Fruit fly (Drosophila melanogaster) whole organism, embryonic: ENCODE data around the gene CG43672.

ENCODE experiments used
- Asciz ChIP-seq: fragments of 200-800 bp; sonication (Bioruptor generic); optimal IDR thresholded peaks from 2 replicates; lab custom pipeline; 2017; ENCODE audit warnings: missing biosample characterization, mild to moderate bottlenecking, missing genetic modification characterization, missing genetic modification reagents
- Atf3 ChIP-seq: fragments of 200-800 bp; sonication (Bioruptor generic); optimal IDR thresholded peaks from 3 replicates; lab custom pipeline; 2016; ENCODE audit warnings: missing biosample characterization, missing genetic modification characterization
- Bdp1 ChIP-seq: fragments of 200-800 bp; sonication (Bioruptor generic); optimal IDR thresholded peaks from 3 replicates; lab custom pipeline; 2016; ENCODE audit warnings: missing biosample characterization, missing genetic modification characterization
- Bteb2 ChIP-seq: fragments of 200-800 bp; sonication (Bioruptor generic); optimal IDR thresholded peaks from 2 replicates; lab custom pipeline; 2016; ENCODE audit warnings: missing biosample characterization, missing genetic modification characterization
- CG11398 ChIP-seq: fragments of 200-800 bp; sonication (Bioruptor generic); optimal IDR thresholded peaks from 2 replicates; lab custom pipeline; 2016; ENCODE audit warnings: missing biosample characterization, missing genetic modification characterization
- CG12744 ChIP-seq: fragments of 200-800 bp; sonication (Bioruptor generic); optimal IDR thresholded peaks from 2 replicates; lab custom pipeline; 2016; ENCODE audit warnings: missing biosample characterization, missing genetic modification characterization
- CG13296 ChIP-seq: fragments of 200-800 bp; sonication (Bioruptor generic); optimal IDR thresholded peaks from 3 replicates; lab custom pipeline; 2018; ENCODE audit warnings: missing biosample characterization, mild to moderate bottlenecking, missing genetic modification characterization
- CG14014 ChIP-seq: fragments of 200-800 bp; sonication (Bioruptor generic); IDR thresholded peaks from 2 replicates; pipeline ENCODE4 v1.3.6; 2022; ENCODE audit warnings: missing biosample characterization, missing genetic modification characterization
- CG15514 ChIP-seq: fragments of 200-800 bp; sonication (Bioruptor generic); optimal IDR thresholded peaks from 3 replicates; lab custom pipeline; 2017; ENCODE audit warnings: missing biosample characterization, missing genetic modification characterization, mild to moderate bottlenecking, moderate library complexity, missing genetic modification reagents
- CG15601 ChIP-seq: fragments of 200-800 bp; sonication (Bioruptor generic); optimal IDR thresholded peaks from 3 replicates; lab custom pipeline; 2019; ENCODE audit warnings: missing biosample characterization, mild to moderate bottlenecking, missing genetic modification characterization, moderate library complexity
- CG1602 ChIP-seq: fragments of 200-800 bp; sonication (Bioruptor generic); optimal IDR thresholded peaks from 3 replicates; lab custom pipeline; 2016; ENCODE audit warnings: missing biosample characterization, missing genetic modification characterization
- CG17829 ChIP-seq: fragments of 200-800 bp; optimal IDR thresholded peaks from 2 replicates; lab custom pipeline; 2019; ENCODE audit warnings: missing biosample characterization, mild to moderate bottlenecking, missing genetic modification characterization, moderate library complexity
- CG18262 ChIP-seq: fragments of 200-800 bp; optimal IDR thresholded peaks from 3 replicates; lab custom pipeline; 2019; ENCODE audit warnings: missing biosample characterization, mild to moderate bottlenecking, missing genetic modification characterization, moderate library complexity
- CG18599 ChIP-seq: fragments of 200-800 bp; sonication (Bioruptor generic); optimal IDR thresholded peaks from 3 replicates; lab custom pipeline; 2017; ENCODE audit warnings: missing biosample characterization, missing genetic modification characterization, mild to moderate bottlenecking, moderate library complexity, missing genetic modification reagents
- CG18764 ChIP-seq: fragments of 200-800 bp; sonication (Bioruptor generic); optimal IDR thresholded peaks from 3 replicates; lab custom pipeline; 2016; ENCODE audit warnings: missing biosample characterization, missing genetic modification characterization
- CG2712 ChIP-seq: fragments of 200-800 bp; optimal IDR thresholded peaks from 3 replicates; lab custom pipeline; 2019; ENCODE audit warnings: missing biosample characterization, mild to moderate bottlenecking, missing genetic modification characterization, moderate library complexity
- CG30431 ChIP-seq: fragments of 200-800 bp; sonication (Bioruptor generic); optimal IDR thresholded peaks from 2 replicates; lab custom pipeline; 2017; ENCODE audit warnings: missing biosample characterization, missing genetic modification characterization
- CG31388 ChIP-seq: fragments of 200-800 bp; sonication (Bioruptor generic); optimal IDR thresholded peaks from 2 replicates; lab custom pipeline; 2016; ENCODE audit warnings: missing biosample characterization, missing genetic modification characterization
- CG3838 ChIP-seq: fragments of 200-800 bp; sonication (Bioruptor generic); optimal IDR thresholded peaks from 3 replicates; lab custom pipeline; 2016; ENCODE audit warnings: missing biosample characterization, missing genetic modification characterization
- CG3995 ChIP-seq: fragments of 200-800 bp; sonication (Bioruptor generic); optimal IDR thresholded peaks from 3 replicates; lab custom pipeline; 2016; ENCODE audit warnings: missing biosample characterization, missing genetic modification characterization
- CG4707 ChIP-seq: fragments of 200-800 bp; sonication (Bioruptor generic); optimal IDR thresholded peaks from 2 replicates; lab custom pipeline; 2018; ENCODE audit warnings: missing biosample characterization, mild to moderate bottlenecking, missing genetic modification characterization, moderate library complexity
- CG6272 ChIP-seq: fragments of 200-800 bp; sonication (Bioruptor generic); IDR thresholded peaks from 2 replicates; pipeline ENCODE4 v1.3.6; 2022; ENCODE audit warnings: missing biosample characterization, missing genetic modification characterization
- CG7786 ChIP-seq: fragments of 200-800 bp; sonication (Bioruptor generic); optimal IDR thresholded peaks from 2 replicates; lab custom pipeline; 2016; ENCODE audit warnings: missing biosample characterization, missing genetic modification characterization
- CG9437 ChIP-seq: fragments of 200-800 bp; sonication (Bioruptor generic); optimal IDR thresholded peaks from 2 replicates; lab custom pipeline; 2018; ENCODE audit warnings: missing biosample characterization, mild to moderate bottlenecking, missing genetic modification characterization
- Camta ChIP-seq: fragments of 200-800 bp; sonication (Bioruptor generic); optimal IDR thresholded peaks from 2 replicates; lab custom pipeline; 2016; ENCODE audit warnings: missing biosample characterization, missing genetic modification characterization
- Dp ChIP-seq: fragments of 200-800 bp; sonication (Bioruptor generic); optimal IDR thresholded peaks from 2 replicates; lab custom pipeline; 2018; ENCODE audit warnings: missing biosample characterization, mild to moderate bottlenecking, missing genetic modification characterization, moderate library complexity
- Hr3 ChIP-seq: fragments of 200-800 bp; sonication (Bioruptor generic); optimal IDR thresholded peaks from 3 replicates; lab custom pipeline; 2016; ENCODE audit warnings: missing biosample characterization, missing genetic modification characterization
- Hr39 ChIP-seq: fragments of >200 bp; optimal IDR thresholded peaks from 2 replicates; lab custom pipeline; 2017
- Hr51 ChIP-seq, 2 experiments: fragments of 200-800 bp; sonication (Bioruptor generic); optimal IDR thresholded peaks; 2 replicates in 1 of 2; 3 replicates in 1 of 2; lab custom pipeline; 2016 to 2018; ENCODE audit warnings: missing biosample characterization in 2 of 2, missing genetic modification characterization in 2 of 2, mild to moderate bottlenecking in 1 of 2, moderate library complexity in 1 of 2
- Meics ChIP-seq: fragments of 200-800 bp; sonication (Bioruptor generic); optimal IDR thresholded peaks from 2 replicates; lab custom pipeline; 2017; ENCODE audit warnings: missing biosample characterization, mild to moderate bottlenecking, missing genetic modification characterization
- ab ChIP-seq: fragments of 200-800 bp; sonication (Bioruptor generic); optimal IDR thresholded peaks from 2 replicates; lab custom pipeline; 2016; ENCODE audit warnings: missing biosample characterization, missing genetic modification characterization
- abd-A ChIP-seq: fragments of 200-800 bp; sonication (Bioruptor generic); optimal IDR thresholded peaks from 3 replicates; lab custom pipeline; 2019; ENCODE audit warnings: missing biosample characterization, mild to moderate bottlenecking, missing genetic modification characterization, moderate library complexity
- az2 ChIP-seq: fragments of 200-800 bp; sonication (Bioruptor generic); optimal IDR thresholded peaks from 3 replicates; lab custom pipeline; 2016; ENCODE audit warnings: missing biosample characterization, missing genetic modification characterization
- dati ChIP-seq: fragments of 200-800 bp; sonication (Bioruptor generic); IDR thresholded peaks from 2 replicates; pipeline ENCODE4 v1.3.6; 2022; ENCODE audit warnings: missing biosample characterization, missing genetic modification characterization
- dm ChIP-seq: fragments of 200-800 bp; sonication (Bioruptor generic); optimal IDR thresholded peaks from 3 replicates; lab custom pipeline; 2016; ENCODE audit warnings: missing biosample characterization, missing genetic modification characterization
- dpn ChIP-seq, 2 experiments: fragments of 200-800 bp; sonication (Bioruptor generic); optimal IDR thresholded peaks; 3 replicates each; lab custom pipeline; 2016; ENCODE audit warnings: missing biosample characterization in 2 of 2, missing genetic modification characterization in 2 of 2
- en ChIP-seq: fragments of 200-800 bp; sonication (Bioruptor generic); optimal IDR thresholded peaks from 2 replicates; lab custom pipeline; 2016; ENCODE audit warnings: missing biosample characterization, missing genetic modification characterization
- gcm ChIP-seq: fragments of 200-800 bp; sonication (Bioruptor generic); optimal IDR thresholded peaks from 2 replicates; lab custom pipeline; 2019; ENCODE audit warnings: missing biosample characterization, mild to moderate bottlenecking, missing genetic modification characterization, moderate library complexity
- grau ChIP-seq: fragments of 200-800 bp; optimal IDR thresholded peaks from 3 replicates; lab custom pipeline; 2019; ENCODE audit warnings: missing biosample characterization, mild to moderate bottlenecking, missing genetic modification characterization, moderate library complexity
- ken ChIP-seq: fragments of 200-800 bp; sonication (Bioruptor generic); IDR thresholded peaks from 3 replicates; pipeline ENCODE4 v1.3.6; 2022; ENCODE audit warnings: missing biosample characterization, missing genetic modification characterization
- kni ChIP-seq: fragments of 200-800 bp; sonication (Bioruptor generic); optimal IDR thresholded peaks from 3 replicates; lab custom pipeline; 2017; ENCODE audit warnings: mild to moderate bottlenecking, missing biosample characterization, missing genetic modification reagents, missing genetic modification characterization
- knrl ChIP-seq: fragments of 200-800 bp; sonication (Bioruptor generic); IDR thresholded peaks from 3 replicates; pipeline ENCODE4 v1.3.6; 2022; ENCODE audit warnings: missing biosample characterization, missing genetic modification characterization; ENCODE audit not compliant: partially characterized antibody
- p53 ChIP-seq: fragments of 200-800 bp; sonication (Bioruptor generic); optimal IDR thresholded peaks from 2 replicates; lab custom pipeline; 2016; ENCODE audit warnings: missing biosample characterization, missing genetic modification characterization
- pros ChIP-seq: fragments of 200-800 bp; sonication (Bioruptor generic); optimal IDR thresholded peaks from 3 replicates; lab custom pipeline; 2019; ENCODE audit warnings: missing biosample characterization, mild to moderate bottlenecking, missing genetic modification characterization, moderate library complexity
- sim ChIP-seq: fragments of 200-800 bp; sonication (Bioruptor generic); IDR thresholded peaks from 2 replicates; pipeline ENCODE4 v1.3.6; 2022; ENCODE audit warnings: missing biosample characterization, missing genetic modification characterization
- slbo ChIP-seq: fragments of 200-800 bp; sonication (Bioruptor generic); IDR thresholded peaks from 2 replicates; pipeline ENCODE4 v1.3.6; 2022; ENCODE audit warnings: missing biosample characterization, missing genetic modification characterization
- slou ChIP-seq: fragments of 200-800 bp; sonication (Bioruptor generic); optimal IDR thresholded peaks from 3 replicates; lab custom pipeline; 2016; ENCODE audit warnings: missing biosample characterization, missing genetic modification characterization
- sob ChIP-seq: fragments of 200-800 bp; sonication (Bioruptor generic); IDR thresholded peaks from 2 replicates; pipeline ENCODE4 v1.3.6; 2022; ENCODE audit warnings: missing biosample characterization, missing genetic modification characterization
- tll ChIP-seq, 2 experiments: fragments of 200-800 bp in 1 of 2; fragments of >200 bp in 1 of 2; sonication (Bioruptor generic) in 1 of 2; optimal IDR thresholded peaks; 2 replicates each; lab custom pipeline; 2017 to 2019; ENCODE audit warnings: missing biosample characterization in 2 of 2, missing genetic modification characterization in 2 of 2, mild to moderate bottlenecking in 1 of 2, moderate library complexity in 1 of 2
- wek ChIP-seq: fragments of 200-800 bp; sonication (Bioruptor generic); optimal IDR thresholded peaks from 3 replicates; lab custom pipeline; 2018; ENCODE audit warnings: missing biosample characterization, mild to moderate bottlenecking, missing genetic modification characterization, moderate library complexity
- zf30C ChIP-seq: fragments of 200-800 bp; sonication (Bioruptor generic); optimal IDR thresholded peaks from 3 replicates; lab custom pipeline; 2018; ENCODE audit warnings: missing biosample characterization, mild to moderate bottlenecking, missing genetic modification characterization

CG43672 gene

dm6 chrX:15733995-15734394 lies 38.8 kb upstream of the CG43672 start, which contains the start of the genes CG12379 and MagR (continued):
- TF ChIP-seq CG11398 = peak; percentile 29
- TF ChIP-seq grau (tag; lab: Kevin White, UChicago) = peak; percentile 70
- peak; percentile 56 for TF ChIP-seq CG7786 (GFP tag; lab: Kevin White, UChicago)
- TF ChIP-seq Meics (GFP tag; lab: Kevin White, UChicago) = peak; percentile 53
- peak; percentile 16 for TF ChIP-seq CG9437
- TF ChIP-seq az2 (GFP tag; lab: Kevin White, UChicago) = peak; percentile 31
- TF ChIP-seq CG1602 (GFP tag; lab: Kevin White, UChicago) = peak; percentile 45
- TF ChIP-seq knrl (GFP tag; lab: Robert Waterston, UW) = peak; percentile 86
- TF ChIP-seq wek (GFP tag; lab: Kevin White, UChicago) = no peak
- TF ChIP-seq Hr51 (GFP tag; optimal IDR thresholded peaks at IDR 0.05; lab: Kevin White, UChicago) = peak in 1 of 2 experiments; percentile 57
- no peak for TF ChIP-seq abd-A
- TF ChIP-seq kni (GFP tag; lab: Kevin White, UChicago) = peak; percentile 43
- TF ChIP-seq sob = peak; percentile 58
- TF ChIP-seq en (GFP tag; lab: Kevin White, UChicago) = no peak
- peak; percentile 36; the same call in 1 of the 2 replicates for TF ChIP-seq CG14014 (GFP tag; lab: Robert Waterston, UW)
- peak; percentile 35 for TF ChIP-seq slou (GFP tag; lab: Kevin White, UChicago)
- peak; percentile 43 for TF ChIP-seq CG18262
- TF ChIP-seq CG31388 = no peak
- TF ChIP-seq Atf3 (GFP tag; lab: Kevin White, UChicago) = no peak
- TF ChIP-seq CG13296 (GFP tag; lab: Kevin White, UChicago) = peak; percentile 64
- peak; percentile 36 for TF ChIP-seq Dp
- no peak for TF ChIP-seq Asciz (GFP tag; lab: Kevin White, UChicago)
- peak; percentile 67 for TF ChIP-seq CG2712 (tag; lab: Kevin White, UChicago)
- peak; percentile 58 for TF ChIP-seq CG15514 (GFP tag; lab: Kevin White, UChicago)
- TF ChIP-seq dpn (GFP tag; optimal IDR thresholded peaks at IDR 0.05; lab: Kevin White, UChicago) = peak; percentile 53 to 71
- no peak for TF ChIP-seq gcm
- no peak for TF ChIP-seq CG18764 (GFP tag; lab: Kevin White, UChicago)
- peak; percentile 54 for TF ChIP-seq Hr3 (GFP tag; lab: Kevin White, UChicago)
- no peak for TF ChIP-seq ken
- TF ChIP-seq CG18599 (GFP tag; lab: Kevin White, UChicago) = no peak
- TF ChIP-seq CG15601 = no peak
- peak; percentile 38 for TF ChIP-seq dm (GFP tag; lab: Kevin White, UChicago)
- no peak for TF ChIP-seq CG4707
- TF ChIP-seq pros (GFP tag; lab: Kevin White, UChicago) = no peak
- no peak for TF ChIP-seq dati (GFP tag; lab: Robert Waterston, UW)
- peak; percentile 42 for TF ChIP-seq Bdp1
- no peak for TF ChIP-seq Hr39
- TF ChIP-seq Camta (GFP tag; lab: Kevin White, UChicago) = peak; percentile 55
- TF ChIP-seq CG30431 (GFP tag; lab: Kevin White, UChicago) = no peak
- peak; percentile 33 for TF ChIP-seq CG17829 (tag; lab: Kevin White, UChicago)
- no peak for TF ChIP-seq p53 (GFP tag; lab: Kevin White, UChicago)
- no peak for TF ChIP-seq ab (GFP tag; lab: Kevin White, UChicago)
- peak; percentile 62 for TF ChIP-seq slbo (GFP tag; lab: Robert Waterston, UW)
- peak in 1 of 2 experiments; percentile 83 for TF ChIP-seq tll (GFP tag; optimal IDR thresholded peaks at IDR 0.05; lab: Kevin White, UChicago)
- TF ChIP-seq CG3838 (GFP tag; lab: Kevin White, UChicago) = no peak
- peak; percentile 16 for TF ChIP-seq Bteb2 (GFP tag; lab: Kevin White, UChicago)
- TF ChIP-seq zf30C = no peak
- TF ChIP-seq sim (GFP tag; lab: Robert Waterston, UW) = no peak
- peak; percentile 100 for TF ChIP-seq CG3995 (GFP tag; lab: Kevin White, UChicago)
- peak; percentile 49 for TF ChIP-seq CG6272 (GFP tag; lab: Robert Waterston, UW)
- peak; percentile 9 for TF ChIP-seq CG12744 (GFP tag; lab: Kevin White, UChicago)
